Worm (Caenorhabditis elegans): ENCODE results near the gene F07C6.2.

ce11 chrIV:12817539-12817938 lies 26.6 kb downstream of the F07C6.2 start:
- no peak for TF ChIP-seq tra-4 (tag; optimal IDR thresholded peaks at IDR 0.05)
- no peak for TF ChIP-seq pes-1 (GFP tag; IDR thresholded peaks at IDR 0.05)
- no peak for TF ChIP-seq ama-1 (optimal IDR thresholded peaks at IDR 0.05)
